Worm (Caenorhabditis elegans): Measurements from ENCODE around the gene T09F5.10.

Gene T09F5.10

DNA sequence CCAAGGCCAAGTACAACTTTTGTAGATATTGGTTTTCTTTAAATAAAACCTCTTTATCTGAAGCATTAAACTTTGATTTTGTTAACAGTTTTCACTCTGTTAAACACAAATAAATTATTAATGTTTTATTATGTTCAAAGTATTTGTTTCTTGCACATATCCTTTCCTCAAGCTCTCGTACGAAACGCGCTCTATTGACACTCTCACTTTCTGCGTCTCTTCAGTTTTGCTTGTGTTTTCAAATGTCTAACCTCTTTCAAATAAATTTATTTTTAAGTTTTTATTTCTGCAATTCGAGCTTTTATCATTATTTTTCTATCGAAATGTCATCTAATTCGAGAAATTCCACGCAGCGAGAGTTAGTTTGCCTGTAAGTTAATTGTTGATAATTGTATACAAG, 36.1 kb upstream of the T09F5.10 start, which contains the start of gene K08F9.4 (continued):
- no peak for TF ChIP-seq nhr-28 (tag; optimal IDR thresholded peaks at IDR 0.05)
- TF ChIP-seq isw-1 (GFP tag; IDR thresholded peaks at IDR 0.05) = no peak

ce11 chrV:15147776-15148175, 32.1 kb upstream of the T09F5.10 start, which contains the start of gene T09F5.20:
Gene T09F5.20, minus strand, starts transcription at chrV:15147876.
- TF ChIP-seq ceh-82 (tag; optimal IDR thresholded peaks at IDR 0.05) (no peak), dsc-1 (tag; optimal IDR thresholded peaks at IDR 0.05) (no peak), egl-13 (tag; optimal IDR thresholded peaks at IDR 0.05) (no peak), nhr-84 (tag; optimal IDR thresholded peaks at IDR 0.05) (no peak), tbx-2 (tag; optimal IDR thresholded peaks at IDR 0.05) (no peak), swsn-7 (tag; optimal IDR thresholded peaks at IDR 0.05) (no peak), nhr-77 (tag; optimal IDR thresholded peaks at IDR 0.05) (no peak), zip-4 (GFP tag; optimal IDR thresholded peaks at IDR 0.05) (no peak), C34B4.2 (tag; optimal IDR thresholded peaks at IDR 0.05) (no peak), nhr-237 (tag; optimal IDR thresholded peaks at IDR 0.05) (no peak), tlp-1 (tag; optimal IDR thresholded peaks at IDR 0.05) (no peak), mep-1 (tag; optimal IDR thresholded peaks at IDR 0.05) (no peak), fos-1 (tag; optimal IDR thresholded peaks at IDR 0.05) (no peak), unc-30 (tag; optimal IDR thresholded peaks at IDR 0.05) (no peak)

DNA sequence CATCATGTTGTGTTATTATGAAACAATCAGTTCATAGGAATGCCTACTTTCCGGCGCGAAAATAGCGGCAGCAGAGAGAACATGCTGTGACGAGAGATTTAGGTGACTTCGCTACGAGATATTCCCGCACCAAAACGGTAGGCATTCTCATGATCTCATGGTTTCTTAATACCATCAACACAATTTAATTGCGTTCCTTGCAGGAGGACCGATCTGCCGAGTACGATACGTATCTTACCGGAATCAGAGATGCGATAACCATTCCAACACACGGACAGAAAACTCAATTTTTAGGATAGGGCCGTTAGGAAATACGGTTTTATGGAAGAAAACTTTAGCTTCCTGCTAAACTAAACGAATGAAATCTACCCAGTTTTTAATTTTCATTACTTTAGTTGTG, 31.1 kb upstream of the T09F5.10 start, which contains the start of gene T09F5.1:
Gene T09F5.1 (plus strand): TSS at position 301 of the 400 bp plus-strand sequence.
- TF ChIP-seq mep-1 (tag; optimal IDR thresholded peaks at IDR 0.05) (no peak), ces-1 (GFP tag; optimal IDR thresholded peaks at IDR 0.05) (no peak), tlp-1 (tag; optimal IDR thresholded peaks at IDR 0.05) (no peak)

DNA sequence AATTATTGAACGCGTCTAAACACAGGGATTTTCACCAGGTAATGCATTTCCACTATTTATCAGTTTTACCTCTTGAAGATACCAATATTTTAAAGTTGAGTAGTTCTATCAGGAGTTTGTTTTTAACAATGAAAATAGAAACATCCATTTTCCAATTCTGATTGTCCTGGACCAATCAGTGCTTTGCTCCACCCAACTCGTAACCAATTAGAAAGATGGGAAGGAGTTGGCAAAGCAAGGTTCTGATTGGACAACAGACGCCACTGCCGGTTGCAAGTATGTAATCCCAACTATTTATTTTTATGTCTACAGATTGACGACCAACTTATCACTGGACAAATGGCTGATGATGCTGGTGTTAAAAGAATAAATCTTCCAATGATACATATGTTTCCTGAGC, 29.7 kb upstream of the T09F5.10 start:
- TF ChIP-seq Y116A8C.19 (tag; optimal IDR thresholded peaks at IDR 0.05; ENCODE audit: borderline replicate concordance) (no peak), skn-1 (tag; optimal IDR thresholded peaks at IDR 0.05) (no peak), elt-2 (tag; optimal IDR thresholded peaks at IDR 0.05) (no peak), elt-3 (tag; optimal IDR thresholded peaks at IDR 0.05) (no peak), ceh-63 (GFP tag; optimal IDR thresholded peaks at IDR 0.05) (no peak), hpl-2 (GFP tag; optimal IDR thresholded peaks at IDR 0.05) (no peak), C04F5.9 (tag; optimal IDR thresholded peaks at IDR 0.05) (no peak), C16A3.4 (tag; optimal IDR thresholded peaks at IDR 0.05) (no peak), C34B4.2 (tag; optimal IDR thresholded peaks at IDR 0.05) (no peak), nhr-77 (tag; optimal IDR thresholded peaks at IDR 0.05) (no peak), lir-3 (tag; optimal IDR thresholded peaks at IDR 0.05; ENCODE audit: poor library complexity) (no peak), fkh-10 (GFP tag; optimal IDR thresholded peaks at IDR 0.05) (no peak), sox-4 (tag; optimal IDR thresholded peaks at IDR 0.05) (no peak), lin-39 (tag; optimal IDR thresholded peaks at IDR 0.05) (no peak), rnt-1 (tag; optimal IDR thresholded peaks at IDR 0.05) (no peak), aha-1 (tag; optimal IDR thresholded peaks at IDR 0.05) (no peak), mdl-1 (tag; optimal IDR thresholded peaks at IDR 0.05) (no peak)

- TF ChIP-seq ztf-11 (tag; optimal IDR thresholded peaks at IDR 0.05) (no peak), C34B4.2 (tag; optimal IDR thresholded peaks at IDR 0.05) (no peak), ceh-63 (GFP tag; optimal IDR thresholded peaks at IDR 0.05) (no peak), nhr-28 (tag; optimal IDR thresholded peaks at IDR 0.05) (no peak), C04F5.9 (tag; optimal IDR thresholded peaks at IDR 0.05) (no peak), vab-15 (tag; optimal IDR thresholded peaks at IDR 0.05) (no peak)
Measured at ce11 chrV:15150661-15151060, 29.2 kb upstream of the T09F5.10 start, which contains the start of gene T09F5.2. Gene T09F5.2, plus strand, starts transcription at chrV:15150961.
